Worm (Caenorhabditis elegans): Measurements from ENCODE around the gene grl-6.

Gene grl-6

DNA sequence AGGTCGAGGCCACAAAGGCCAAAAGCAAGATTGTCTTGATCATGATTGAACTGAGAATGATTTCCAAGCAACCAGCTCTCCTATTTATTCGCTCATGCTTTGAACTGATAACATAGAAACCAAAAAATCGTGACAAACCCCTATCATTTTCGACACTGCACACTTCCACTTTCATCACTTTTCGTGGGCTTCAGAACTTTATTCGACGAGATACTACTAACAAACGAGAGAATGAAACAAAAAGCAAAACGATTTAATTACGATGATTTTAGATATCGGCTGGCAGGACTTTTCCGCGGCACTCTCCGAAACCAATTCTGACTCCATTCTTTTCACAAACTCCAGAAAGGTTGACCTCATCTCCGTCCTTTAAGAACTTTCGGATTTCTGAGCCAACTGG lies 4.2 kb downstream of the grl-6 start, which contains the start of gene asp-14:
Gene asp-14 (minus strand): TSS at position 101 of the 400 bp plus-strand sequence.
- TF ChIP-seq nhr-12 (tag; optimal IDR thresholded peaks at IDR 0.05): no peak
- TF ChIP-seq fos-1 (tag; optimal IDR thresholded peaks at IDR 0.05): peak; percentile 2

DNA sequence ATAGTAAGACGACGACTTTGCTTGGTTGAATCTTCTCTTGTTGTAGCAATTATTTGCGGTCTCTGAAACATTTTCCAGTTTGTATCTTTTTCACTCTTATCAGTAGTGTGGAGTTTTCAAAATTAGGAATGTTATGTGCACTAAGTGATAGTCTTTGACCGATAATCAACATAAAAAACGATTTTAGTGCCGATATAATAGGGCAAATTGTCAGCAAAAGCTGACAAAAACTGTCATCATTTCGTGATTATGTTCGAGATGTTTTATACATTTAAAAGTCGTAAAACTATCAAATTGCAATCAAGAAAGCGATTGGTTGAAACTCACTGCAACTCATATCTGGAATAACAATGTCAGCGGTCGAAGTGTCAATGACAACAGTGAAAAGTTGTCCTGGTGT lies 5.5 kb downstream of the grl-6 start:
- TF ChIP-seq ceh-82 (tag; optimal IDR thresholded peaks at IDR 0.05): no peak
- peak; percentile 46 for TF ChIP-seq fos-1 (tag; optimal IDR thresholded peaks at IDR 0.05)
- no peak for TF ChIP-seq unc-39 (tag; optimal IDR thresholded peaks at IDR 0.05)
- no peak for TF ChIP-seq nhr-21 (tag; optimal IDR thresholded peaks at IDR 0.05)
- no peak for TF ChIP-seq ztf-1 (GFP tag; conservative IDR thresholded peaks at IDR 0.05)
- TF ChIP-seq mdl-1 (tag; optimal IDR thresholded peaks at IDR 0.05): no peak
- TF ChIP-seq skn-1 (tag; optimal IDR thresholded peaks at IDR 0.05): peak; percentile 97

DNA sequence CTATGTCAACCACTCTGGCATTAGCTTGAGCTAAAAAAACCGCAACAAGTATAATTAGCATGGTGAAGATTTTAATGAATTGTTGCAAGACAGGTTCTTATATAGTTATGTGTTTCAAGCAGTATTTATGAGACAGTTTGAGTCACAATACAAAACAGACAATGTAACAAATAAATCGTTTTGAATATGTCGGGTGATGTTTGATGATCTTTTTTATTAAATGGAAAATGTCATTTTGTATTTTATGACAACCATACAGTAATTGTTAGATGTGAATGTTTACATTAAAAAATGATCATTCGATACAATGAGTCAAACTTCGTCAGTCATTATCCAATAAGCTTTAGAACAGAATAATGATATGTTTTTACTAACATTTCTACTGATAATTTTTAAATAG lies 7.4 kb downstream of the grl-6 start, which contains the start of gene K10C2.7:
Gene K10C2.7 (minus strand): TSS at position 101 of the 400 bp plus-strand sequence.
- no peak for TF ChIP-seq nhr-129 (tag; optimal IDR thresholded peaks at IDR 0.05)
- no peak for TF ChIP-seq zag-1 (tag; optimal IDR thresholded peaks at IDR 0.05)
- TF ChIP-seq crh-2 (tag; optimal IDR thresholded peaks at IDR 0.05): no peak
- TF ChIP-seq lin-13 (GFP tag; optimal IDR thresholded peaks at IDR 0.05): no peak
- no peak for TF ChIP-seq lin-39 (tag; optimal IDR thresholded peaks at IDR 0.05)
- no peak for TF ChIP-seq gmeb-1 (tag; optimal IDR thresholded peaks at IDR 0.05)
- no peak for TF ChIP-seq ztf-1 (GFP tag; conservative IDR thresholded peaks at IDR 0.05)
- TF ChIP-seq peb-1 (tag; optimal IDR thresholded peaks at IDR 0.05): no peak
- no peak for TF ChIP-seq R02D3.7 (tag; optimal IDR thresholded peaks at IDR 0.05)
- no peak for TF ChIP-seq nhr-21 (tag; optimal IDR thresholded peaks at IDR 0.05)
- TF ChIP-seq aly-2 (tag; optimal IDR thresholded peaks at IDR 0.05): no peak

DNA sequence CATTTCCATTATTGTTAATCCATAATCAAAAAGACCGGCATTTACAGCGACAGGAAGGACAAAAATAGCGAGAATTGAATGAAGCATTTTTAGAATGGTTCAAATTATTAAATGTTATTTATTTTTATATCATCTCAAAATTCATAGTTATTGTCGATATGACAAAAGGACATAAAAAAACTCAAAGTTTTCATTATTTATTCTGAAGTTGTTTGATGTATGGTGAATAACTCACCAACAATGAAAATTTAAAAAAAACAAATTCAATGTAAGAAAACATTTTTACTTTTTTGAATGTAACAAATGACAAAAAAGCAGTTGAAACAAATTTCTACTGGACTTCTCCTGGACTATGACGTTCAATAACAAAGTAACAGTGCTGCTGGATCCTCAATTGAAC lies 10.3 kb downstream of the grl-6 start, which contains the start of gene K10C2.14:
Gene K10C2.14 (minus strand): TSS at position 101 of the 400 bp plus-strand sequence.
- TF ChIP-seq nhr-6 (tag; optimal IDR thresholded peaks at IDR 0.05) (no peak), nhr-237 (tag; optimal IDR thresholded peaks at IDR 0.05) (no peak), skn-1 (tag; optimal IDR thresholded peaks at IDR 0.05) (no peak), lin-39 (tag; optimal IDR thresholded peaks at IDR 0.05) (no peak), peb-1 (tag; optimal IDR thresholded peaks at IDR 0.05) (no peak), nhr-77 (tag; optimal IDR thresholded peaks at IDR 0.05) (no peak), lin-13 (GFP tag; optimal IDR thresholded peaks at IDR 0.05) (no peak), ztf-11 (tag; optimal IDR thresholded peaks at IDR 0.05) (no peak), dmd-4 (tag; optimal IDR thresholded peaks at IDR 0.05) (no peak), C34F6.9 (tag; optimal IDR thresholded peaks at IDR 0.05) (no peak), ztf-4 (tag; optimal IDR thresholded peaks at IDR 0.05) (no peak), ceh-82 (tag; optimal IDR thresholded peaks at IDR 0.05) (no peak), nhr-12 (tag; optimal IDR thresholded peaks at IDR 0.05) (no peak), gmeb-1 (tag; optimal IDR thresholded peaks at IDR 0.05) (no peak), mbf-1 (tag; optimal IDR thresholded peaks at IDR 0.05) (no peak), ama-1 (optimal IDR thresholded peaks at IDR 0.05) (no peak)

DNA sequence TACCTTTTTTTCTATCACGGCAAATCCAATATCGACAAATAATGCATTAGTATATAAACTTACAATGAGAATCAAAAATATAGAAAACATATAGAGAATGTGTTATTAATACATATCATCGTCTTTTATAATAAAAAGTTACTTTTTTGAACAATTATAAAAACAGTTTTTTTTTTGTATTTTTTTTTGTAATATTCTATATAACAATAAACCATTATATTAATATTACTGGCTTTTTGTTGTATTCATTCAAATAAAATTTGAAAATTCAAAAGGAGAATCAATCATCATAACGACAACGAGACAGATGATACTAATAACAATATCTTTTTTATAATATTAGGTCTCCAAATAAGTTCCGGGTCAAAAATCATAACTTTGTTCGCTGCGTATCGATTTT lies 13.2 kb downstream of the grl-6 start, which contains the start of gene K10C2.8:
Gene K10C2.8 (minus strand): TSS at position 101 of the 400 bp plus-strand sequence.
- TF ChIP-seq nhr-237 (tag; optimal IDR thresholded peaks at IDR 0.05) (no peak), elt-3 (tag; optimal IDR thresholded peaks at IDR 0.05) (no peak), sem-4 (tag; optimal IDR thresholded peaks at IDR 0.05) (no peak), unc-62 (GFP tag; optimal IDR thresholded peaks at IDR 0.05) (no peak), ama-1 (optimal IDR thresholded peaks at IDR 0.05) (no peak), unc-55 (GFP tag; optimal IDR thresholded peaks at IDR 0.05) (no peak), ZK546.5 (tag; optimal IDR thresholded peaks at IDR 0.05) (no peak), crh-2 (tag; optimal IDR thresholded peaks at IDR 0.05) (no peak), nhr-6 (tag; optimal IDR thresholded peaks at IDR 0.05) (no peak), nhr-129 (tag; optimal IDR thresholded peaks at IDR 0.05) (no peak), nhr-12 (tag; optimal IDR thresholded peaks at IDR 0.05) (no peak)

DNA sequence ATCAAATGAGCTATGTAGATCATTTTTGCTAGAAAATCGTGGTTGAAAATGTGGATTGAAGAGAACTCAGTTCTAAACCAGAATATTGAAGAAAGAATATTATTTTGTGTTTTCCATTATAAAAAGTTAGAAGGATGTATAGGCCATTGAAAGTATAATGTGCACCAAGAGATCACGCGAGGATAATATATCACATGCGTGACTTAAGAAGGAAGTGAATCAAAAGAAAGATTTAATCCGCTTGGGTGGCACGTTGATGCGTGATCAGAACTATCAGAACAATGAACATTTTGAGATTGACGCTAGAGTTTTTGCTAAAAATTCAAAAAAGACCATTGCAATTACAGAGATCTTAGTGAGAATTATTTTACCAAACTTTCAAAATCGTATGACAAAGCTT lies 14.9 kb downstream of the grl-6 start:
- TF ChIP-seq Y55F3AM.14 (GFP tag; optimal IDR thresholded peaks at IDR 0.05) (no peak), alr-1 (tag; optimal IDR thresholded peaks at IDR 0.05) (no peak), ztf-11 (tag; optimal IDR thresholded peaks at IDR 0.05) (no peak), lin-11 (tag; optimal IDR thresholded peaks at IDR 0.05) (no peak), unc-55 (GFP tag; optimal IDR thresholded peaks at IDR 0.05) (no peak), elt-3 (tag; optimal IDR thresholded peaks at IDR 0.05) (no peak), nhr-6 (tag; optimal IDR thresholded peaks at IDR 0.05) (no peak), zag-1 (tag; optimal IDR thresholded peaks at IDR 0.05) (no peak), peb-1 (tag; optimal IDR thresholded peaks at IDR 0.05) (no peak), blmp-1 (tag; optimal IDR thresholded peaks at IDR 0.05; ENCODE audit: insufficient read depth) (no peak), crh-2 (tag; optimal IDR thresholded peaks at IDR 0.05) (no peak), sem-4 (tag; optimal IDR thresholded peaks at IDR 0.05) (no peak), C34F6.9 (tag; optimal IDR thresholded peaks at IDR 0.05) (no peak), nhr-11 (tag; optimal IDR thresholded peaks at IDR 0.05) (no peak), ama-1 (optimal IDR thresholded peaks at IDR 0.05) (no peak), unc-62 (GFP tag; optimal IDR thresholded peaks at IDR 0.05) (no peak), lin-13 (GFP tag; optimal IDR thresholded peaks at IDR 0.05) (no peak), dmd-4 (tag; optimal IDR thresholded peaks at IDR 0.05) (no peak), fos-1 (tag; optimal IDR thresholded peaks at IDR 0.05) (no peak)

Data from whole organism, L2 larva.